Worm (Caenorhabditis elegans): ENCODE results near the gene T19D2.13.

- TF ChIP-seq unc-130 (GFP tag; optimal IDR thresholded peaks at IDR 0.05), result no peak
- TF ChIP-seq snpc-4 (GFP tag; optimal IDR thresholded peaks at IDR 0.05), result no peak
- TF ChIP-seq snpc-4 (tag; optimal IDR thresholded peaks at IDR 0.05), result no peak
- no peak for TF ChIP-seq ztf-22 (GFP tag; optimal IDR thresholded peaks at IDR 0.05)
- no peak for TF ChIP-seq nhr-27 (tag; optimal IDR thresholded peaks at IDR 0.05)
- TF ChIP-seq snpc-1.3 (tag; optimal IDR thresholded peaks at IDR 0.05; ENCODE audit: insufficient read depth), result no peak
- TF ChIP-seq ama-1 (optimal IDR thresholded peaks at IDR 0.05), result no peak
- TF ChIP-seq ama-1 (GFP tag; optimal IDR thresholded peaks at IDR 0.05), result no peak
- TF ChIP-seq mcd-1 (GFP tag; IDR thresholded peaks at IDR 0.05), result no peak
- no peak for TF ChIP-seq hsf-1 (GFP tag; IDR thresholded peaks at IDR 0.05)
- no peak for TF ChIP-seq sea-2 (GFP tag; IDR thresholded peaks at IDR 0.05)
Measured at ce11 chrX:3988575-3988974, 46.4 kb upstream of the T19D2.13 start.

Data from whole organism, young adult.